Fruit fly (Drosophila melanogaster) whole organism, prepupa: ENCODE results near the gene CG5645.

Source experiments
- Blimp-1 ChIP-seq: fragments of 200-800 bp; sonication (Bioruptor generic); optimal IDR thresholded peaks from 3 replicates; lab custom pipeline; 2017; ENCODE audit warnings: missing biosample characterization, missing genetic modification characterization, mild to moderate bottlenecking, moderate library complexity, missing genetic modification reagents
- CG34406 ChIP-seq: fragments of 200-800 bp; sonication (Bioruptor generic); optimal IDR thresholded peaks from 3 replicates; lab custom pipeline; 2016; ENCODE audit warnings: missing biosample characterization, missing genetic modification characterization
- CG3919 ChIP-seq: fragments of 200-800 bp; sonication (Bioruptor generic); optimal IDR thresholded peaks from 3 replicates; lab custom pipeline; 2016; ENCODE audit warnings: missing biosample characterization, missing genetic modification characterization
- CG6163 ChIP-seq: fragments of 200-800 bp; sonication (Bioruptor generic); IDR thresholded peaks from 3 replicates; pipeline ENCODE4 v1.3.6; 2022; ENCODE audit warnings: missing biosample characterization, missing genetic modification characterization
- CG6808 ChIP-seq: fragments of 200-800 bp; sonication (Bioruptor generic); optimal IDR thresholded peaks from 3 replicates; lab custom pipeline; 2017; ENCODE audit warnings: missing biosample characterization, missing genetic modification characterization, mild to moderate bottlenecking, moderate library complexity, missing genetic modification reagents
- Eip75B ChIP-seq: fragments of 200-800 bp; sonication (Bioruptor generic); optimal IDR thresholded peaks from 3 replicates; lab custom pipeline; 2016; ENCODE audit warnings: missing biosample characterization, missing genetic modification characterization
- Hr38 ChIP-seq: sonication (Bioruptor generic); optimal IDR thresholded peaks from 2 replicates; lab custom pipeline; 2016; ENCODE audit warnings: missing biosample characterization, missing genetic modification characterization
- Hr4 ChIP-seq: fragments of 200-800 bp; sonication (Bioruptor generic); optimal IDR thresholded peaks from 3 replicates; lab custom pipeline; 2016; ENCODE audit warnings: missing biosample characterization, missing genetic modification characterization
- acj6 ChIP-seq: fragments of 200-800 bp; sonication (Bioruptor generic); optimal IDR thresholded peaks from 3 replicates; lab custom pipeline; 2016; ENCODE audit warnings: missing biosample characterization, missing genetic modification characterization
- dac ChIP-seq: fragments of 200-800 bp; sonication (Bioruptor generic); optimal IDR thresholded peaks from 2 replicates; lab custom pipeline; 2017; ENCODE audit warnings: missing biosample characterization, mild to moderate bottlenecking, missing genetic modification characterization
- eg ChIP-seq: fragments of 200-800 bp; sonication (Bioruptor generic); IDR thresholded peaks from 3 replicates; pipeline ENCODE4 v1.3.6; 2022; ENCODE audit warnings: missing biosample characterization, missing genetic modification characterization
- salr ChIP-seq, 2 experiments: fragments of 200-800 bp; sonication (Bioruptor generic); optimal IDR thresholded peaks; 3 replicates each; lab custom pipeline; 2016 to 2018; ENCODE audit warnings: missing biosample characterization in 2 of 2, missing genetic modification characterization in 2 of 2, mild to moderate bottlenecking in 1 of 2

DNA sequence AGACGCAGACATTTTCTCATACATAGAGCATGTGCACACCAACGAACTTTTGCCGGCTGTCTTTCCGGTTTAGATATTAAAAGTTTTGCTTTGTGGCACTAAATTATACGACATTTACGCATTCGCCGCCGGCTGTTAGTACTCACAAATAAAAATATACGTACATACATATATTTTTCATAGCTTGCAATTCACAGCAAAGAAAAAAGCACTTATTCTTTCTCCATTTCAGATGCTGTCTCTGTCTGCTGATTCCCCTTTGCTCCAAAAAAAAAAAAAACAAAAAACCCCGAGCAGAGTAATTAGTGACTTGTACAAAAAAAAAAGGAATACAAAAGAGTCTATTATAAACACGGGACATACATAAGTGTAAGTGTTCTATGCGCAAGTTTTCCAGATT, 40.8 kb upstream of the CG5645 start, which contains the start of gene CAH2:
- TF ChIP-seq CG3919 (GFP tag; lab: Kevin White, UChicago) (no peak), Hr4 (no peak), Blimp-1 (GFP tag; lab: Kevin White, UChicago) (no peak), acj6 (no peak), dac (GFP tag; lab: Kevin White, UChicago) (no peak), Hr38 (GFP tag; lab: Kevin White, UChicago) (no peak), CG6808 (GFP tag; lab: Kevin White, UChicago) (no peak), eg (GFP tag; lab: Robert Waterston, UW) (no peak), CG34406 (GFP tag; lab: Kevin White, UChicago) (no peak), CG6163 (GFP tag; lab: Robert Waterston, UW) (no peak), Eip75B (no peak), salr (GFP tag; optimal IDR thresholded peaks at IDR 0.05; lab: Kevin White, UChicago) (no peak)
